Worm (Caenorhabditis elegans) whole organism, L4/young adult: ENCODE results near the gene ZK418.6.

ENCODE experiments used
- W03F9.2 ChIP-seq: fragments of 150-350 bp; optimal IDR thresholded peaks from 2 replicates; lab custom pipeline; 2014; ENCODE audit warnings: missing biosample characterization, missing genetic modification characterization
- him-1 ChIP-seq: sonication (generic microtip); optimal IDR thresholded peaks from 2 replicates; lab custom pipeline; 2016; ENCODE audit warnings: missing genotype, missing genetic modification reagents, missing genetic modification characterization, missing compliant biosample characterization

DNA sequence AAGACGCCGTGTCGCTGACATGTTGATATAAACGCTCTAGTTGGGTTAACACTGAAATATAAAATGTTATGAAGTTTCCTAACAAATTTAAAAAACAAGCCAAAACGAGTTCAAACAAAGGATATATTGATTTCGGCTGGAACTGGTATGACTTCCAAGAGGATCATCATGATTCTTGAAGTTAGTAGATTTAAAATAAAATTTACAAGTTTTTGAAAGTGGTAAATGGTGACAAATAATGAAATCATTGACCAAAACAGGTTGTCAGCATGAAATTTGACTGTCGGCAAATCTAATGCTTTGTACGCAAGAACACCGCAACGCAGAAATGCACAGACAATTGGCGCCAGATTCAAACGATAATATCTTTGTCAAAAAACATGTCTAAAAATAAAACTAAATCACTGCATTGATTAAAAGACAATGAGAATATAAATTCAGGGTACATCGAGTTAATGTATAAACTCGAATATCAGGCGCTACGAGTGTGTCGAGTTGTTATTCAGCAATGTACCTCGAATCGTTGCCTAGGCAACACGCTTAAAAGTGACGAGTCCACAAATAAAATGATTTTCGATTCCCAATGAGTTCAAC lies 10.0 kb downstream of the ZK418.6 start, which contains the start of the genes ubc-18 and R01H2.8:
- TF ChIP-seq W03F9.2 (tag; lab: Kevin White, UChicago) (peak; percentile 34), him-1 (tag; lab: Kevin White, UChicago) (no peak)
